Fruit fly (Drosophila melanogaster): ENCODE measurements around the gene spir.
A peak's percentile ranks its signal among the peaks of the same experiment; 100 is the strongest.

The spir gene

dm6 chr2L:20326317-20326716, 15.3 kb downstream of the spir start (continued):
- TF ChIP-seq sisA (GFP tag; IDR thresholded peaks at IDR 0.05), result peak; percentile 81
- no peak for TF ChIP-seq CrebB (tag; optimal IDR thresholded peaks at IDR 0.05)
- TF ChIP-seq chinmo (GFP tag; IDR thresholded peaks at IDR 0.05; ENCODE audit: partially characterized antibody), result no peak
- TF ChIP-seq CG10543 (GFP tag; optimal IDR thresholded peaks at IDR 0.05), result no peak
- TF ChIP-seq CG30403 (GFP tag; optimal IDR thresholded peaks at IDR 0.05), result peak; percentile 58
- peak; percentile 83; the same call in 2 of the 3 replicates for TF ChIP-seq Mrtf (GFP tag; IDR thresholded peaks at IDR 0.05)
- TF ChIP-seq Abd-B (GFP tag; optimal IDR thresholded peaks at IDR 0.05), result peak; percentile 64
- peak; percentile 45 for TF ChIP-seq ewg (GFP tag; optimal IDR thresholded peaks at IDR 0.05)
- peak; percentile 79 for TF ChIP-seq CG14667 (GFP tag; IDR thresholded peaks at IDR 0.05)
- TF ChIP-seq CG6175 (GFP tag; IDR thresholded peaks at IDR 0.05), result peak; percentile 46; the same call in 1 of the 3 replicates
- 0 out of 2 replicates have a peak, but pooled peaks have one; percentile 19 for TF ChIP-seq CG43689 (GFP tag; IDR thresholded peaks at IDR 0.05)
- 0 out of 2 replicates have a peak, but pooled peaks have one; percentile 59 for TF ChIP-seq chm (GFP tag; IDR thresholded peaks at IDR 0.05)
- TF ChIP-seq CG6689 (GFP tag; IDR thresholded peaks at IDR 0.05), result peak; percentile 90
- no peak for TF ChIP-seq Nf-YB (GFP tag; optimal IDR thresholded peaks at IDR 0.05)
- TF ChIP-seq CG10267 (tag; optimal IDR thresholded peaks at IDR 0.05), result peak; percentile 60
- peak; percentile 27 for TF ChIP-seq Side (GFP tag; optimal IDR thresholded peaks at IDR 0.05)
- TF ChIP-seq CG2202 (tag; optimal IDR thresholded peaks at IDR 0.05), result peak; percentile 15
- no peak for TF ChIP-seq Lpt (GFP tag; optimal IDR thresholded peaks at IDR 0.05)
- peak; percentile 83 for TF ChIP-seq CG8765 (GFP tag; IDR thresholded peaks at IDR 0.05)
- no peak for TF ChIP-seq Hey (tag; optimal IDR thresholded peaks at IDR 0.05)
- TF ChIP-seq gro (GFP tag; optimal IDR thresholded peaks at IDR 0.05), result no peak
- TF ChIP-seq Jarid2 (GFP tag; optimal IDR thresholded peaks at IDR 0.05), result peak; percentile 53
- TF ChIP-seq pita (GFP tag; optimal IDR thresholded peaks at IDR 0.05), result no peak
- no peak for TF ChIP-seq CG11456 (GFP tag; IDR thresholded peaks at IDR 0.05)
- TF ChIP-seq Usf (GFP tag; optimal IDR thresholded peaks at IDR 0.05), result peak; percentile 37
- TF ChIP-seq Drgx (GFP tag; IDR thresholded peaks at IDR 0.05), result peak; percentile 95
- peak; percentile 57 to 66 for TF ChIP-seq chif (GFP tag; optimal IDR thresholded peaks at IDR 0.05)
- TF ChIP-seq MBD-R2 (GFP tag; IDR thresholded peaks at IDR 0.05), result no peak
- peak; percentile 74 for TF ChIP-seq Gsc (GFP tag; IDR thresholded peaks at IDR 0.05)
- peak; percentile 60 for TF ChIP-seq wdn (GFP tag; IDR thresholded peaks at IDR 0.05)
- no peak for TF ChIP-seq zfh2 (GFP tag; optimal IDR thresholded peaks at IDR 0.05)
- TF ChIP-seq bsh (GFP tag; optimal IDR thresholded peaks at IDR 0.05), result peak; percentile 72 to 76
- TF ChIP-seq Asciz (GFP tag; optimal IDR thresholded peaks at IDR 0.05), result peak; percentile 68
- TF ChIP-seq stwl (tag; optimal IDR thresholded peaks at IDR 0.05), result peak; percentile 9
- peak; percentile 2 for TF ChIP-seq CG6854 (GFP tag; optimal IDR thresholded peaks at IDR 0.05)
- no peak for TF ChIP-seq CG7745 (tag; optimal IDR thresholded peaks at IDR 0.05)
- TF ChIP-seq CG4424 (GFP tag; optimal IDR thresholded peaks at IDR 0.05), result peak; percentile 90
- TF ChIP-seq cad (GFP tag; optimal IDR thresholded peaks at IDR 0.05), result no peak
- no peak for TF ChIP-seq Dfd (GFP tag; optimal IDR thresholded peaks at IDR 0.05)
- TF ChIP-seq CG31224 (GFP tag; IDR thresholded peaks at IDR 0.05), result peak; percentile 70
- TF ChIP-seq odd (GFP tag; optimal IDR thresholded peaks at IDR 0.05), result peak; percentile 23
- peak; percentile 26 for TF ChIP-seq Vsx1 (GFP tag; optimal IDR thresholded peaks at IDR 0.05)
- peak; percentile 15 for TF ChIP-seq cato (GFP tag; optimal IDR thresholded peaks at IDR 0.05; ENCODE audit: borderline replicate concordance)
- TF ChIP-seq CG15479 (GFP tag; optimal IDR thresholded peaks at IDR 0.05), result no peak
- no peak for TF ChIP-seq Lim3 (GFP tag; IDR thresholded peaks at IDR 0.05)
- TF ChIP-seq dati (GFP tag; IDR thresholded peaks at IDR 0.05), result peak; percentile 76
- peak; percentile 13 for TF ChIP-seq CG12942 (GFP tag; optimal IDR thresholded peaks at IDR 0.05)
- peak; percentile 41 for TF ChIP-seq CG6765 (GFP tag; optimal IDR thresholded peaks at IDR 0.05)
- TF ChIP-seq NFAT (GFP tag; IDR thresholded peaks at IDR 0.05), result peak; percentile 78
- peak; percentile 47 for TF ChIP-seq CG10366 (GFP tag; IDR thresholded peaks at IDR 0.05)
- peak; percentile 81 for TF ChIP-seq CG31441 (GFP tag; IDR thresholded peaks at IDR 0.05)
- TF ChIP-seq shn (GFP tag; optimal IDR thresholded peaks at IDR 0.05), result peak; percentile 68

Measured in whole organism, embryonic.